Worm (Caenorhabditis elegans): ENCODE measurements around the gene phat-8.

- TF ChIP-seq ceh-9 (tag; optimal IDR thresholded peaks at IDR 0.05): no peak
- no peak for TF ChIP-seq zip-5 (tag; optimal IDR thresholded peaks at IDR 0.05)
- TF ChIP-seq ceh-24 (tag; optimal IDR thresholded peaks at IDR 0.05): no peak
- TF ChIP-seq dve-1 (tag; optimal IDR thresholded peaks at IDR 0.05): no peak
- TF ChIP-seq ahr-1 (tag; optimal IDR thresholded peaks at IDR 0.05): no peak
- no peak for TF ChIP-seq unc-55 (GFP tag; optimal IDR thresholded peaks at IDR 0.05)
- TF ChIP-seq ttx-3 (tag; optimal IDR thresholded peaks at IDR 0.05): no peak
- TF ChIP-seq lin-11 (tag; optimal IDR thresholded peaks at IDR 0.05): no peak
- no peak for TF ChIP-seq C38D4.7 (GFP tag; optimal IDR thresholded peaks at IDR 0.05)
- TF ChIP-seq pros-1 (tag; optimal IDR thresholded peaks at IDR 0.05): no peak
- no peak for TF ChIP-seq unc-86 (tag; optimal IDR thresholded peaks at IDR 0.05)
- TF ChIP-seq ceh-19 (GFP tag; optimal IDR thresholded peaks at IDR 0.05): no peak
- no peak for TF ChIP-seq ztf-16 (tag; optimal IDR thresholded peaks at IDR 0.05)
Observed at ce11 chrII:12494067-12494477, 22.5 kb downstream of the phat-8 start.
